Worm (Caenorhabditis elegans) whole organism, L3 larva: ENCODE measurements around the gene srw-23.

ENCODE experiments used
- eor-1 ChIP-seq, 2 experiments: fragments of 150-350 bp; optimal IDR thresholded peaks; 2 replicates each; lab custom pipeline; 2014 to 2018; ENCODE audit warnings: missing biosample characterization in 2 of 2, missing genetic modification characterization in 2 of 2
- nhr-28 ChIP-seq: fragments of 150-350 bp; optimal IDR thresholded peaks from 2 replicates; lab custom pipeline; 2014; ENCODE audit warnings: missing biosample characterization, missing genetic modification characterization
- skn-1 ChIP-seq: fragments of 150-350 bp; optimal IDR thresholded peaks from 2 replicates; lab custom pipeline; 2014; ENCODE audit warnings: missing biosample characterization, missing genetic modification characterization
- zag-1 ChIP-seq: fragments of 150-350 bp; optimal IDR thresholded peaks from 2 replicates; lab custom pipeline; 2014; ENCODE audit warnings: missing biosample characterization, missing genetic modification characterization

DNA sequence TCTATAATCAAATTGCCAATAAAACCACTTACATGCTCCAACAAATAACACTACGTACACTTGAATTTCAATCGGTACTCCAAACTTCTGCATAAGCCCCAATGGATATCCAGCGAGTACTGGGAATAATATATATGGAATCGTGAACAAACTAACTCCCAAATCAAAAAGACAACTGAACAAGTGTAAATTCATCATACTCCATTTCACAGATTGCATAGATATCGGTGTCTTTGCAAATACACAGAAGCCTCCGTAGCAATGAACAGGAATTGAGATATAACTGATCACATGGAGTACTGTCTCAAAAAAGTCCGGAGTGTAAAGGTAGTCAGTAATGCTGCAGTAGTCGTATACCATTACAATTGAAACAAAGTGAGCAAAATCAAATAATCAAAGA lies 44.3 kb upstream of the srw-23 start, which contains the start of gene srh-214:
- TF ChIP-seq skn-1 (tag; lab: Kevin White, UChicago) (no peak), nhr-28 (tag; lab: Kevin White, UChicago) (no peak), eor-1 (tag; optimal IDR thresholded peaks at IDR 0.05; lab: Kevin White, UChicago) (no peak), zag-1 (no peak)
